Fruit fly (Drosophila melanogaster) whole organism, embryonic: ENCODE measurements around the gene Rtca.

ENCODE experiments used
- Asciz ChIP-seq: fragments of 200-800 bp; sonication (Bioruptor generic); optimal IDR thresholded peaks from 2 replicates; lab custom pipeline; 2017; ENCODE audit warnings: missing biosample characterization, mild to moderate bottlenecking, missing genetic modification characterization, missing genetic modification reagents
- C15 ChIP-seq: fragments of 200-800 bp; sonication (Bioruptor generic); IDR thresholded peaks from 3 replicates; pipeline ENCODE4 v1.3.6; 2022; ENCODE audit warnings: missing biosample characterization, missing genetic modification characterization
- CG10274 ChIP-seq: fragments of 200-800 bp; sonication (Bioruptor generic); optimal IDR thresholded peaks from 3 replicates; lab custom pipeline; 2017; ENCODE audit warnings: missing biosample characterization, mild to moderate bottlenecking, missing genetic modification characterization
- CG10654 ChIP-seq: fragments of 200-800 bp; sonication (Bioruptor generic); optimal IDR thresholded peaks from 2 replicates; lab custom pipeline; 2016; ENCODE audit warnings: missing biosample characterization, missing genetic modification characterization
- CG11398 ChIP-seq: fragments of 200-800 bp; sonication (Bioruptor generic); optimal IDR thresholded peaks from 2 replicates; lab custom pipeline; 2016; ENCODE audit warnings: missing biosample characterization, missing genetic modification characterization
- CG11723 ChIP-seq: fragments of 200-800 bp; sonication (Bioruptor generic); optimal IDR thresholded peaks from 2 replicates; lab custom pipeline; 2017; ENCODE audit warnings: missing biosample characterization, mild to moderate bottlenecking, missing genetic modification characterization
- CG12104 ChIP-seq: fragments of 200-800 bp; sonication (Bioruptor generic); optimal IDR thresholded peaks from 3 replicates; lab custom pipeline; 2016; ENCODE audit warnings: missing biosample characterization, missing genetic modification characterization
- CG12744 ChIP-seq: fragments of 200-800 bp; sonication (Bioruptor generic); optimal IDR thresholded peaks from 2 replicates; lab custom pipeline; 2016; ENCODE audit warnings: missing biosample characterization, missing genetic modification characterization
- CG12942 ChIP-seq: fragments of 200-800 bp; sonication (Bioruptor generic); optimal IDR thresholded peaks from 3 replicates; lab custom pipeline; 2016; ENCODE audit warnings: missing biosample characterization, missing genetic modification characterization
- CG15011 ChIP-seq: fragments of 200-800 bp; sonication (Bioruptor generic); optimal IDR thresholded peaks from 3 replicates; lab custom pipeline; 2018; ENCODE audit warnings: missing biosample characterization, mild to moderate bottlenecking, missing genetic modification characterization
- CG17361 ChIP-seq: fragments of 200-800 bp; sonication (Bioruptor generic); IDR thresholded peaks from 3 replicates; pipeline ENCODE4 v1.3.6; 2022; ENCODE audit warnings: missing biosample characterization, missing genetic modification characterization
- CG2678 ChIP-seq: fragments of 200-800 bp; sonication (Bioruptor generic); optimal IDR thresholded peaks from 3 replicates; lab custom pipeline; 2019; ENCODE audit warnings: missing biosample characterization, mild to moderate bottlenecking, missing genetic modification characterization, moderate library complexity
- CG2712 ChIP-seq: fragments of 200-800 bp; optimal IDR thresholded peaks from 3 replicates; lab custom pipeline; 2019; ENCODE audit warnings: missing biosample characterization, mild to moderate bottlenecking, missing genetic modification characterization, moderate library complexity
- CG31224 ChIP-seq: fragments of 200-800 bp; sonication (Bioruptor generic); IDR thresholded peaks from 2 replicates; pipeline ENCODE4 v1.3.6; 2022; ENCODE audit warnings: missing biosample characterization, missing genetic modification characterization
- CG3847 ChIP-seq: fragments of 200-800 bp; sonication (Bioruptor generic); IDR thresholded peaks from 2 replicates; pipeline ENCODE4 v1.3.6; 2022; ENCODE audit warnings: missing biosample characterization, missing genetic modification characterization
- CG5245 ChIP-seq: fragments of 200-800 bp; sonication (Bioruptor generic); optimal IDR thresholded peaks from 3 replicates; lab custom pipeline; 2016; ENCODE audit warnings: missing biosample characterization, missing genetic modification characterization
- CG6689 ChIP-seq: fragments of 200-800 bp; sonication (Bioruptor generic); IDR thresholded peaks from 2 replicates; pipeline ENCODE4 v1.3.6; 2022; ENCODE audit warnings: missing biosample characterization, missing genetic modification characterization
- CG7786 ChIP-seq: fragments of 200-800 bp; sonication (Bioruptor generic); optimal IDR thresholded peaks from 2 replicates; lab custom pipeline; 2016; ENCODE audit warnings: missing biosample characterization, missing genetic modification characterization
- CG7928 ChIP-seq: fragments of 200-800 bp; sonication (Bioruptor generic); optimal IDR thresholded peaks from 2 replicates; lab custom pipeline; 2017; ENCODE audit warnings: missing biosample characterization, mild to moderate bottlenecking, missing genetic modification characterization
- CG8281 ChIP-seq: fragments of 200-800 bp; sonication (Bioruptor generic); optimal IDR thresholded peaks from 2 replicates; lab custom pipeline; 2018; ENCODE audit warnings: missing biosample characterization, mild to moderate bottlenecking, missing genetic modification characterization, moderate library complexity
- CG8388 ChIP-seq: fragments of 200-800 bp; sonication (Bioruptor generic); optimal IDR thresholded peaks from 2 replicates; lab custom pipeline; 2019; ENCODE audit warnings: missing biosample characterization, mild to moderate bottlenecking, missing genetic modification characterization, moderate library complexity
- CG9727 ChIP-seq: fragments of 200-800 bp; sonication (Bioruptor generic); optimal IDR thresholded peaks from 3 replicates; lab custom pipeline; 2017; ENCODE audit warnings: missing biosample characterization, mild to moderate bottlenecking, missing genetic modification characterization
- CG9817 ChIP-seq: fragments of 200-800 bp; sonication (Bioruptor generic); optimal IDR thresholded peaks from 2 replicates; lab custom pipeline; 2018; ENCODE audit warnings: missing biosample characterization, mild to moderate bottlenecking, missing genetic modification characterization, moderate library complexity
- CG9932 ChIP-seq: fragments of 200-800 bp; sonication (Bioruptor generic); IDR thresholded peaks from 2 replicates; pipeline ENCODE4 v1.3.6; 2022; ENCODE audit warnings: missing biosample characterization, missing genetic modification characterization
- Camta ChIP-seq: fragments of 200-800 bp; sonication (Bioruptor generic); optimal IDR thresholded peaks from 2 replicates; lab custom pipeline; 2016; ENCODE audit warnings: missing biosample characterization, missing genetic modification characterization
- Dip2 ChIP-seq: fragments of 200-800 bp; sonication (Bioruptor generic); IDR thresholded peaks from 2 replicates; pipeline ENCODE4 v1.3.6; 2022; ENCODE audit warnings: missing biosample characterization, missing genetic modification characterization
- Drgx ChIP-seq: fragments of 200-800 bp; sonication (Bioruptor generic); IDR thresholded peaks from 2 replicates; pipeline ENCODE4 v1.3.6; 2022; ENCODE audit warnings: missing biosample characterization, missing genetic modification characterization
- Gsc ChIP-seq: fragments of 200-800 bp; sonication (Bioruptor generic); IDR thresholded peaks from 2 replicates; pipeline ENCODE4 v1.3.6; 2022; ENCODE audit warnings: missing biosample characterization, missing genetic modification characterization
- Hr78 ChIP-seq, 2 experiments: fragments of 200-800 bp in 1 of 2; fragments of >200 bp in 1 of 2; sonication (Bioruptor generic) in 1 of 2; optimal IDR thresholded peaks; 2 replicates each; lab custom pipeline; 2017 to 2019; ENCODE audit warnings: missing biosample characterization in 2 of 2, missing genetic modification characterization in 2 of 2, mild to moderate bottlenecking in 1 of 2, moderate library complexity in 1 of 2
- Med ChIP-seq: fragments of 200-800 bp; sonication (Bioruptor generic); peaks from one replicate; lab custom pipeline; 2016; ENCODE audit warnings: missing biosample characterization, missing genetic modification characterization, mild to moderate bottlenecking, inconsistent platforms, moderate library complexity
- Ravus ChIP-seq: fragments of 200-800 bp; sonication (Bioruptor generic); IDR thresholded peaks from 2 replicates; pipeline ENCODE4 v1.3.6; 2022; ENCODE audit warnings: missing biosample characterization, missing genetic modification characterization
- Sin3A ChIP-seq: fragments of >200 bp; optimal IDR thresholded peaks from 2 replicates; lab custom pipeline; 2018
- TFAM ChIP-seq: fragments of 200-800 bp; sonication (Bioruptor generic); optimal IDR thresholded peaks from 2 replicates; lab custom pipeline; 2017; ENCODE audit warnings: missing biosample characterization, missing genetic modification characterization, inconsistent platforms
- Vsx1 ChIP-seq: fragments of 200-800 bp; sonication (Bioruptor generic); optimal IDR thresholded peaks from 2 replicates; lab custom pipeline; 2017; ENCODE audit warnings: missing biosample characterization, mild to moderate bottlenecking, missing genetic modification characterization, missing genetic modification reagents
- Xbp1 ChIP-seq: fragments of 200-800 bp; sonication (Bioruptor generic); optimal IDR thresholded peaks from 3 replicates; lab custom pipeline; 2016; ENCODE audit warnings: missing biosample characterization, mild to moderate bottlenecking, missing genetic modification characterization
- chn ChIP-seq: fragments of 200-800 bp; sonication (Bioruptor generic); optimal IDR thresholded peaks from 2 replicates; lab custom pipeline; 2016; ENCODE audit warnings: missing biosample characterization, missing genetic modification characterization
- ci ChIP-seq: fragments of 200-800 bp; sonication (Bioruptor generic); IDR thresholded peaks from 3 replicates; pipeline ENCODE4 v1.3.6; 2022; ENCODE audit warnings: missing biosample characterization, missing genetic modification characterization
- dpn ChIP-seq, 2 experiments: fragments of 200-800 bp; sonication (Bioruptor generic); optimal IDR thresholded peaks; 3 replicates each; lab custom pipeline; 2016; ENCODE audit warnings: missing biosample characterization in 2 of 2, missing genetic modification characterization in 2 of 2
- fd102C ChIP-seq: fragments of 200-800 bp; sonication (Bioruptor generic); optimal IDR thresholded peaks from 2 replicates; lab custom pipeline; 2018; ENCODE audit warnings: missing biosample characterization, mild to moderate bottlenecking, missing genetic modification characterization, moderate library complexity
- fd3F ChIP-seq: fragments of 200-800 bp; sonication (Bioruptor generic); optimal IDR thresholded peaks from 2 replicates; lab custom pipeline; 2018; ENCODE audit warnings: missing biosample characterization, mild to moderate bottlenecking, missing genetic modification characterization, moderate library complexity
- gce ChIP-seq: fragments of 200-800 bp; sonication (Bioruptor generic); IDR thresholded peaks from 3 replicates; pipeline ENCODE4 v1.3.6; 2022; ENCODE audit warnings: missing biosample characterization, missing genetic modification characterization
- ind ChIP-seq: fragments of 200-800 bp; sonication (Bioruptor generic); optimal IDR thresholded peaks from 3 replicates; lab custom pipeline; 2016; ENCODE audit warnings: missing biosample characterization, missing genetic modification characterization
- insv ChIP-seq, 2 experiments: fragments of 200-800 bp; sonication (Bioruptor generic); optimal IDR thresholded peaks; 3 replicates each; lab custom pipeline; 2016 to 2018; ENCODE audit warnings: missing biosample characterization in 2 of 2, missing genetic modification characterization in 2 of 2
- pita ChIP-seq: fragments of 200-800 bp; sonication (Bioruptor generic); optimal IDR thresholded peaks from 2 replicates; lab custom pipeline; 2017; ENCODE audit warnings: missing biosample characterization, mild to moderate bottlenecking, missing genetic modification characterization
- prd ChIP-seq, 3 experiments: fragments of >200 bp in 2 of 3; fragments of 200-800 bp in 1 of 3; sonication (Bioruptor generic) in 1 of 3; optimal IDR thresholded peaks in 2 of 3; IDR thresholded peaks in 1 of 3; 2 replicates in 2 of 3; 3 replicates in 1 of 3; pipeline versions ENCODE4 v1.3.6 to Lab custom; 2017 to 2022; ENCODE audit warnings: missing biosample characterization in 1 of 3, missing genetic modification characterization in 1 of 3
- repo ChIP-seq: fragments of 200-800 bp; sonication (Bioruptor generic); optimal IDR thresholded peaks from 2 replicates; lab custom pipeline; 2016; ENCODE audit warnings: missing biosample characterization, missing genetic modification characterization
- sens ChIP-seq: fragments of 200-800 bp; sonication (Bioruptor generic); peaks from one replicate; lab custom pipeline; 2016; ENCODE audit warnings: missing biosample characterization, missing genetic modification characterization
- seq ChIP-seq: fragments of 200-800 bp; sonication (Bioruptor generic); IDR thresholded peaks from 2 replicates; pipeline ENCODE4 v1.3.6; 2022; ENCODE audit warnings: missing biosample characterization, missing genetic modification characterization
- trem ChIP-seq: fragments of 200-800 bp; optimal IDR thresholded peaks from 3 replicates; lab custom pipeline; 2019; ENCODE audit warnings: missing biosample characterization, mild to moderate bottlenecking, missing genetic modification characterization, moderate library complexity
- ttk ChIP-seq: fragments of 200-800 bp; sonication (Bioruptor generic); IDR thresholded peaks from 2 replicates; pipeline ENCODE4 v2.1.2; 2022; ENCODE audit warnings: missing biosample characterization, missing genetic modification characterization
- wdn ChIP-seq: fragments of 200-800 bp; sonication (Bioruptor generic); IDR thresholded peaks from 2 replicates; pipeline ENCODE4 v1.3.6; 2022; ENCODE audit warnings: missing biosample characterization, missing genetic modification characterization
- yki ChIP-seq: fragments of >200 bp; optimal IDR thresholded peaks from 3 replicates; lab custom pipeline; 2018
- z ChIP-seq: fragments of 200-800 bp; sonication (Bioruptor generic); IDR thresholded peaks from 3 replicates; pipeline ENCODE4 v1.3.6; 2022; ENCODE audit warnings: missing biosample characterization, missing genetic modification characterization

The Rtca gene

dm6 chrX:2073325-2073724 lies 1.1 kb downstream of the Rtca start, which contains the start of gene CG4199 (continued):
- TF ChIP-seq CG6689 (GFP tag; lab: Robert Waterston, UW), result no peak
- no peak for TF ChIP-seq TFAM (GFP tag; lab: Kevin White, UChicago)
- peak; percentile 64 for TF ChIP-seq CG3847 (GFP tag; lab: Robert Waterston, UW)
- TF ChIP-seq CG10654 (GFP tag; lab: Kevin White, UChicago), result no peak
- TF ChIP-seq wdn (GFP tag; lab: Robert Waterston, UW), result no peak
- no peak for TF ChIP-seq CG11723
- peak; percentile 15 for TF ChIP-seq Sin3A
- TF ChIP-seq Drgx (GFP tag; lab: Robert Waterston, UW), result peak; percentile 20; the same call in 1 of the 2 replicates
- no peak for TF ChIP-seq ttk (GFP tag; lab: Robert Waterston, UW)
- peak; percentile 58; the same call in 1 of the 3 replicates for TF ChIP-seq ci (GFP tag; lab: Robert Waterston, UW)
- no peak for TF ChIP-seq CG8388 (GFP tag; lab: Kevin White, UChicago)
- TF ChIP-seq CG12104 (GFP tag; lab: Kevin White, UChicago), result no peak
- TF ChIP-seq CG5245 (GFP tag; lab: Kevin White, UChicago), result no peak
- TF ChIP-seq CG31224 (GFP tag; lab: Robert Waterston, UW), result no peak
- no peak for TF ChIP-seq Ravus (GFP tag; lab: Robert Waterston, UW)
- TF ChIP-seq CG8281, result no peak
- no peak for TF ChIP-seq CG2678
- no peak for TF ChIP-seq prd (optimal IDR thresholded peaks at IDR 0.05; lab: Kevin White, UChicago)
- TF ChIP-seq prd (GFP tag; IDR thresholded peaks at IDR 0.05; lab: Robert Waterston, UW), result no peak
- peak; percentile 41 for TF ChIP-seq trem (tag; lab: Kevin White, UChicago)
- TF ChIP-seq CG9817, result no peak
- TF ChIP-seq fd102C (GFP tag; lab: Kevin White, UChicago), result no peak
- TF ChIP-seq repo (GFP tag; lab: Kevin White, UChicago), result no peak
- TF ChIP-seq Vsx1 (GFP tag; lab: Kevin White, UChicago), result no peak
- TF ChIP-seq CG7786 (GFP tag; lab: Kevin White, UChicago), result no peak
- peak; percentile 16 for TF ChIP-seq CG9727 (GFP tag; lab: Kevin White, UChicago)
- no peak for TF ChIP-seq Camta (GFP tag; lab: Kevin White, UChicago)
- TF ChIP-seq C15 (GFP tag; lab: Robert Waterston, UW), result no peak
- TF ChIP-seq z (GFP tag; lab: Robert Waterston, UW), result peak; percentile 81; the same call in 2 of the 3 replicates
- peak; percentile 2 for TF ChIP-seq CG2712
- TF ChIP-seq Hr78 (GFP tag; optimal IDR thresholded peaks at IDR 0.05; lab: Kevin White, UChicago), result no peak
- no peak for TF ChIP-seq seq (GFP tag; lab: Robert Waterston, UW)
- TF ChIP-seq CG10274, result no peak
- no peak for TF ChIP-seq insv (GFP tag; optimal IDR thresholded peaks at IDR 0.05; lab: Kevin White, UChicago)
- no peak for TF ChIP-seq Asciz (GFP tag; lab: Kevin White, UChicago)
- no peak for TF ChIP-seq CG15011 (GFP tag; lab: Kevin White, UChicago)
- TF ChIP-seq gce (GFP tag; lab: Robert Waterston, UW), result 0 out of 3 replicates have a peak, but pooled peaks have one; percentile 11
- TF ChIP-seq CG17361, result no peak
- TF ChIP-seq yki (lab: Kevin White, UChicago), result no peak
- no peak for TF ChIP-seq fd3F (GFP tag; lab: Kevin White, UChicago)
- TF ChIP-seq CG11398 (GFP tag; lab: Kevin White, UChicago), result no peak
- no peak for TF ChIP-seq Gsc (GFP tag; lab: Robert Waterston, UW)
- TF ChIP-seq dpn (GFP tag; optimal IDR thresholded peaks at IDR 0.05; lab: Kevin White, UChicago), result peak in 1 of 2 experiments; percentile 17
- TF ChIP-seq CG12942, result no peak
- no peak for TF ChIP-seq chn (GFP tag; lab: Kevin White, UChicago)
- no peak for TF ChIP-seq CG12744 (GFP tag; lab: Kevin White, UChicago)
- TF ChIP-seq Dip2 (GFP tag; lab: Robert Waterston, UW), result no peak
- peak; percentile 87 for TF ChIP-seq Med (GFP tag; lab: Kevin White, UChicago)
- TF ChIP-seq ind, result no peak
- TF ChIP-seq sens (GFP tag; lab: Kevin White, UChicago), result peak; percentile 35
- peak; percentile 38; the same call in 1 of the 2 replicates for TF ChIP-seq CG9932 (GFP tag; lab: Robert Waterston, UW)
- no peak for TF ChIP-seq CG7928 (GFP tag; lab: Kevin White, UChicago)
- no peak for TF ChIP-seq Xbp1
- TF ChIP-seq pita (GFP tag; lab: Kevin White, UChicago), result peak; percentile 19
